Worm (Caenorhabditis elegans): ENCODE results near the gene acdh-11.

DNA sequence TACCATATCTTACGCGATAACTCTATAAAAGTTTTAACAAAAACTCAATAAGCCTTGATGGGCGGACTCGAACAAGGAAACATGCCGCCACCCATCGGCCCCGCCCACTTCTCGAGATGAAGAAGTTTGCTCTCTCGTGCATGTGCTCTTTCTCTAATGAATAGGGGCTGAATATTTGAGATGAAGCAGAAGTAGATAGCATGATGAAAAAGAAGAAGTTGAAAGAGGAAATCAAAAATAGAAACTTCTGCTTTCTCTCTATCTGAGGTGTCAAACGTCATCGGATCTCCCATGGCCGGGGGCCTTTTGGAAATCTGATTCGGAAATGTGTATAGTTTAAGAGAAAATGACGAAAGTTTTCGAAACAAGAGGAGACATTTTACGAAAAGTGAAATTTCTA lies 12.8 kb downstream of the acdh-11 start:
- no peak for TF ChIP-seq F13C5.2 (tag; optimal IDR thresholded peaks at IDR 0.05)
- TF ChIP-seq ama-1 (optimal IDR thresholded peaks at IDR 0.05) = no peak
- TF ChIP-seq hmbx-1 (tag; optimal IDR thresholded peaks at IDR 0.05) = no peak
- no peak for TF ChIP-seq flt-1 (GFP tag; IDR thresholded peaks at IDR 0.05)
- no peak for TF ChIP-seq aly-1 (tag; optimal IDR thresholded peaks at IDR 0.05)
- no peak for TF ChIP-seq scrt-1 (GFP tag; IDR thresholded peaks at IDR 0.05)
- TF ChIP-seq pes-1 (GFP tag; IDR thresholded peaks at IDR 0.05) = no peak
- no peak for TF ChIP-seq ceh-13 (GFP tag; optimal IDR thresholded peaks at IDR 0.05)

Data from whole organism, early embryonic.